Worm (Caenorhabditis elegans) whole organism, L3 larva: ENCODE measurements around the gene srz-25.

Experiments used
- R02D3.7 ChIP-seq: fragments of 150-350 bp; optimal IDR thresholded peaks from 2 replicates; lab custom pipeline; 2014; ENCODE audit warnings: missing biosample characterization, missing genetic modification characterization
- ZK546.5 ChIP-seq: sonication (generic microtip); optimal IDR thresholded peaks from 2 replicates; lab custom pipeline; 2017; ENCODE audit warnings: missing biosample characterization, missing genetic modification characterization
- aly-2 ChIP-seq: fragments of 150-350 bp; optimal IDR thresholded peaks from 2 replicates; lab custom pipeline; 2014; ENCODE audit warnings: missing biosample characterization, missing genetic modification characterization
- ama-1 ChIP-seq: fragments of 150-350 bp; optimal IDR thresholded peaks from 2 replicates; lab custom pipeline; 2018
- ceh-16 ChIP-seq: sonication (generic microtip); optimal IDR thresholded peaks from 2 replicates; lab custom pipeline; 2017; ENCODE audit warnings: missing biosample characterization, missing genetic modification characterization
- ceh-28 ChIP-seq: fragments of 150-350 bp; optimal IDR thresholded peaks from 2 replicates; lab custom pipeline; 2014; ENCODE audit warnings: missing biosample characterization, missing genetic modification reagents, missing genetic modification characterization
- ceh-82 ChIP-seq: fragments of 150-350 bp; optimal IDR thresholded peaks from 2 replicates; lab custom pipeline; 2014; ENCODE audit warnings: missing biosample characterization, missing genetic modification characterization
- ceh-9 ChIP-seq: sonication (generic microtip); optimal IDR thresholded peaks from 2 replicates; lab custom pipeline; 2018; ENCODE audit warnings: missing biosample characterization, missing genetic modification characterization
- daf-12 ChIP-seq: fragments of 150-350 bp; optimal IDR thresholded peaks from 2 replicates; lab custom pipeline; 2014; ENCODE audit warnings: missing biosample characterization, missing genetic modification reagents, missing genetic modification characterization
- egl-27 ChIP-seq: sonication (generic microtip); optimal IDR thresholded peaks from 4 replicates; lab custom pipeline; 2017; ENCODE audit warnings: missing biosample characterization, missing genetic modification reagents, missing genetic modification characterization
- egl-5 ChIP-seq: fragments of 150-350 bp; optimal IDR thresholded peaks from 2 replicates; lab custom pipeline; 2017; ENCODE audit warnings: missing biosample characterization, missing genetic modification reagents, missing genetic modification characterization, inconsistent platforms
- elt-1 ChIP-seq: fragments of 150-350 bp; optimal IDR thresholded peaks from 2 replicates; lab custom pipeline; 2014; ENCODE audit warnings: missing biosample characterization, missing genetic modification characterization
- elt-3 ChIP-seq, 3 experiments: fragments of 150-350 bp in 1 of 3; sonication (generic microtip) in 2 of 3; optimal IDR thresholded peaks; 2 replicates in 2 of 3; 4 replicates in 1 of 3; lab custom pipeline; 2014 to 2017; ENCODE audit warnings: missing biosample characterization in 3 of 3, missing genetic modification characterization in 3 of 3
- fkh-10 ChIP-seq: sonication (generic microtip); optimal IDR thresholded peaks from 2 replicates; lab custom pipeline; 2017; ENCODE audit warnings: missing biosample characterization, missing genetic modification reagents, missing genetic modification characterization
- fkh-2 ChIP-seq: fragments of 150-350 bp; optimal IDR thresholded peaks from 2 replicates; lab custom pipeline; 2014; ENCODE audit warnings: missing biosample characterization, missing genetic modification reagents, missing genetic modification characterization
- hmg-11 ChIP-seq: sonication (generic microtip); optimal IDR thresholded peaks from 2 replicates; lab custom pipeline; 2016; ENCODE audit warnings: missing genetic modification characterization, missing compliant biosample characterization
- jun-1 ChIP-seq: fragments of 150-350 bp; optimal IDR thresholded peaks from 2 replicates; lab custom pipeline; 2014; ENCODE audit warnings: missing biosample characterization, missing genetic modification reagents, missing genetic modification characterization
- lin-15B ChIP-seq: fragments of 150-350 bp; optimal IDR thresholded peaks from 2 replicates; lab custom pipeline; 2014; ENCODE audit warnings: missing biosample characterization, missing genetic modification characterization
- lin-39 ChIP-seq: fragments of 150-350 bp; optimal IDR thresholded peaks from 2 replicates; lab custom pipeline; 2018; ENCODE audit warnings: missing biosample characterization, missing genetic modification reagents, missing genetic modification characterization
- lsy-12 ChIP-seq: sonication (generic microtip); optimal IDR thresholded peaks from 2 replicates; lab custom pipeline; 2016; ENCODE audit warnings: mild to moderate bottlenecking, missing genetic modification characterization, missing compliant biosample characterization
- mml-1 ChIP-seq: fragments of 150-350 bp; sonication (generic microtip); optimal IDR thresholded peaks from 3 replicates; lab custom pipeline; 2014; ENCODE audit warnings: missing biosample characterization, missing genetic modification characterization
- nfya-1 ChIP-seq: sonication (generic microtip); optimal IDR thresholded peaks from 2 replicates; lab custom pipeline; 2017; ENCODE audit warnings: missing genetic modification characterization, mild to moderate bottlenecking, missing compliant biosample characterization, antibody characterized with exemption, moderate library complexity; ENCODE audit not compliant: insufficient read depth
- nhr-11 ChIP-seq: fragments of 150-350 bp; optimal IDR thresholded peaks from 2 replicates; lab custom pipeline; 2014; ENCODE audit warnings: missing biosample characterization, missing genetic modification characterization
- nhr-12 ChIP-seq: fragments of 150-350 bp; optimal IDR thresholded peaks from 2 replicates; lab custom pipeline; 2014; ENCODE audit warnings: missing biosample characterization, missing genetic modification characterization
- nhr-237 ChIP-seq: fragments of 150-350 bp; optimal IDR thresholded peaks from 2 replicates; lab custom pipeline; 2014; ENCODE audit warnings: missing biosample characterization, missing genetic modification characterization
- nhr-25 ChIP-seq: sonication (generic microtip); optimal IDR thresholded peaks from 2 replicates; lab custom pipeline; 2017; ENCODE audit warnings: missing biosample characterization, missing genetic modification characterization
- nhr-28 ChIP-seq: fragments of 150-350 bp; optimal IDR thresholded peaks from 2 replicates; lab custom pipeline; 2014; ENCODE audit warnings: missing biosample characterization, missing genetic modification characterization
- nhr-43 ChIP-seq: sonication (generic microtip); optimal IDR thresholded peaks from 2 replicates; lab custom pipeline; 2016; ENCODE audit warnings: mild to moderate bottlenecking, missing genetic modification characterization, missing compliant biosample characterization; ENCODE audit not compliant: poor library complexity, severe bottlenecking
- nhr-67 ChIP-seq: fragments of 150-350 bp; optimal IDR thresholded peaks from 2 replicates; lab custom pipeline; 2014; ENCODE audit warnings: missing biosample characterization, missing genetic modification characterization
- nhr-76 ChIP-seq: fragments of 150-350 bp; sonication (generic microtip); optimal IDR thresholded peaks from 5 replicates; lab custom pipeline; 2014; ENCODE audit warnings: missing biosample characterization, missing genetic modification characterization
- nhr-77 ChIP-seq: fragments of 150-350 bp; optimal IDR thresholded peaks from 2 replicates; lab custom pipeline; 2014; ENCODE audit warnings: missing biosample characterization, missing genetic modification characterization
- pha-4 ChIP-seq: fragments of 150-350 bp; optimal IDR thresholded peaks from 2 replicates; lab custom pipeline; 2014; ENCODE audit warnings: missing biosample characterization, missing genetic modification reagents, missing genetic modification characterization
- pqm-1 ChIP-seq: fragments of 150-350 bp; optimal IDR thresholded peaks from 2 replicates; lab custom pipeline; 2017; ENCODE audit warnings: missing biosample characterization, missing genetic modification characterization, inconsistent platforms
- sea-2 ChIP-seq: fragments of 150-350 bp; sonication (generic microtip); optimal IDR thresholded peaks from 4 replicates; lab custom pipeline; 2014; ENCODE audit warnings: missing biosample characterization, missing genetic modification reagents, missing genetic modification characterization
- skn-1 ChIP-seq: fragments of 150-350 bp; optimal IDR thresholded peaks from 2 replicates; lab custom pipeline; 2014; ENCODE audit warnings: missing biosample characterization, missing genetic modification characterization
- snpc-4 ChIP-seq: fragments of 150-350 bp; optimal IDR thresholded peaks from 2 replicates; lab custom pipeline; 2014; ENCODE audit warnings: missing biosample characterization, missing genetic modification characterization
- unc-39 ChIP-seq: sonication (generic microtip); optimal IDR thresholded peaks from 4 replicates; lab custom pipeline; 2017; ENCODE audit warnings: missing biosample characterization, missing genetic modification characterization
- zag-1 ChIP-seq: fragments of 150-350 bp; optimal IDR thresholded peaks from 2 replicates; lab custom pipeline; 2014; ENCODE audit warnings: missing biosample characterization, missing genetic modification characterization
- ztf-11 ChIP-seq: fragments of 150-350 bp; optimal IDR thresholded peaks from 2 replicates; lab custom pipeline; 2014; ENCODE audit warnings: missing biosample characterization, missing genetic modification characterization
- ztf-4 ChIP-seq: fragments of 150-350 bp; optimal IDR thresholded peaks from 2 replicates; lab custom pipeline; 2014; ENCODE audit warnings: missing biosample characterization, missing genetic modification characterization

Gene srz-25

DNA sequence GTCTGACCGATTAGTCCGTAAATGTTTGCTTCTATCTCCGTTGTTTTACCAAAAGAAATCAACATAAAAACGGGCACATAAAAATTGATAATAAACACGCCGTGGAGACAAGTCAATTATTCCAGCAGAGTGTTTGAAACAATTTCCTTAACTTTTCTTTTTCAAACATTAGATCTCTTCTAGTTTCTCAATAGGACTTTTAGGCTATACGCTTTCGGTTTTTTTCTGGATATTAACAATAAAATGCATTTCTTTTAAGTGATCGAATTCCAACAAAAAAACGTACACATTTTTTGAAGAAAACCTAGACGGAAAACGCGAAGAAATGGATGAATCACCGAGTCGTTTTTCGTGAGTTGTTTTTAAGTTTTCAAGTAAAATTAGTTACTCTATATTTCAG is 18.6 kb downstream of the srz-25 start, which contains the start of gene fbxa-172:
Gene fbxa-172 (plus strand): TSS at position 301 of the 400 bp plus-strand sequence.
- TF ChIP-seq nhr-77 (tag; lab: Kevin White, UChicago) (no peak), unc-39 (tag; lab: Kevin White, UChicago) (no peak), daf-12 (tag; lab: Kevin White, UChicago) (no peak), nhr-43 (tag; lab: Kevin White, UChicago) (no peak), nhr-28 (no peak), ceh-16 (tag; lab: Kevin White, UChicago) (no peak), hmg-11 (tag; lab: Kevin White, UChicago) (no peak), ama-1 (lab: Kevin White, UChicago) (no peak), ceh-9 (no peak), ztf-11 (tag; lab: Kevin White, UChicago) (no peak)
- TF ChIP-seq, all 47 proteins: peak for 0

DNA sequence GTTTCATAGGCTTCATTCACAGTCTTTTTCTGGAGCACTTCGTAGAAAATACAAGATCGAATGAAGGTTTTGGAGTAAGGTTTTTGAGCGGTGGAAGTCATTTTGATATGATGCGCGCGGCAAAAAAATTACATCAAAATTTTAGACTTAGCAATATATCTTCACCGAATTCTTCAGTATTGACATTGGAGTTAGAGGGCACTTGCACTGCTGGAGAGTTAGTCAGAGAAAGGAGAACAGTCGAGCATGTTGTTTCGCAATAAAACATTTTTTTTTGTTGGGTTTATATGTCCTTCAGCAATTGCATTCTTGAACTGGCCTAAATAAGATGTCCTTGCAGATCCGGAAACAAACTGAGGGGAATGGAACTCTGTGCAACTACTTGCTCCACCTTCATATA is 25.5 kb downstream of the srz-25 start, which contains the start of gene fbxa-171:
Gene fbxa-171 (minus strand): TSS at position 101 of the 400 bp plus-strand sequence.
- TF ChIP-seq snpc-4 (tag; lab: Kevin White, UChicago): no peak
- TF ChIP-seq elt-1 (tag; lab: Kevin White, UChicago): no peak
- TF ChIP-seq nhr-76 (tag; lab: Kevin White, UChicago): no peak
- no peak for TF ChIP-seq egl-5
- TF ChIP-seq nhr-25 (tag; lab: Kevin White, UChicago): no peak
- no peak for TF ChIP-seq lsy-12 (tag; lab: Kevin White, UChicago)
- TF ChIP-seq ZK546.5: no peak
- no peak for TF ChIP-seq nhr-12 (tag; lab: Kevin White, UChicago)
- TF ChIP-seq zag-1 (tag; lab: Kevin White, UChicago): no peak
- TF ChIP-seq pqm-1 (tag; lab: Kevin White, UChicago): no peak
- TF ChIP-seq nhr-67 (tag; lab: Kevin White, UChicago): no peak
- no peak for TF ChIP-seq nhr-43 (tag; lab: Kevin White, UChicago)
- TF ChIP-seq, all 47 proteins: peak for 0

DNA sequence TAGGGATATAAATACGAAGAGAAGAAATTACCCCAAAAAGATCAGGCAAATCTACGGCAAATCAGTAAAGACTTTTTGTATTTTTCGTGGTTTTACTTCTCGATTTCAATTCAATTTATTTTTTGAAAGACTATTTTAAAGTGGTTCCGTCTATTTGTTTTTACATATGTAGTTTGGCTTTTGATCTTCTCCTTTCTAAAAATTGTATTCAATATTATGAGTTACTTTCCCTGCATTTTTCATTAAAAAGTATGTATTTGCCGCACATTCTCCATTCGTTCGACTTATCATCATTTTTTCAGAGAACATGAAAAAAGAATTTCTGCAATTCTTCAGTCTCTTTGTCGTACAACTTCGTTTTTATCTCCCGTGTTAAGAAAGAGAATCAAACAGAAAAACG is 26.5 kb downstream of the srz-25 start, which contains the start of gene C38D9.2:
Gene C38D9.2 (plus strand): TSS at position 301 of the 400 bp plus-strand sequence.
- TF ChIP-seq ztf-4 (tag; lab: Kevin White, UChicago): no peak
- no peak for TF ChIP-seq hmg-11 (tag; lab: Kevin White, UChicago)
- TF ChIP-seq elt-1 (tag; lab: Kevin White, UChicago): no peak
- no peak for TF ChIP-seq nhr-11 (tag; lab: Kevin White, UChicago)
- TF ChIP-seq nhr-25 (tag; lab: Kevin White, UChicago): no peak
- TF ChIP-seq fkh-2 (tag; lab: Kevin White, UChicago): no peak
- TF ChIP-seq sea-2 (GFP tag; lab: Kevin White, UChicago): no peak
- no peak for TF ChIP-seq ceh-82 (tag; lab: Kevin White, UChicago)
- TF ChIP-seq fkh-10 (GFP tag; lab: Kevin White, UChicago): no peak
- no peak for TF ChIP-seq unc-39 (tag; lab: Kevin White, UChicago)
- TF ChIP-seq nhr-237 (tag; lab: Kevin White, UChicago): no peak
- TF ChIP-seq ztf-11 (tag; lab: Kevin White, UChicago): no peak
- no peak for TF ChIP-seq mml-1 (tag; lab: Kevin White, UChicago)
- TF ChIP-seq ZK546.5: no peak
- no peak for TF ChIP-seq jun-1 (tag; lab: Kevin White, UChicago)
- no peak for TF ChIP-seq lin-39
- TF ChIP-seq nhr-77 (tag; lab: Kevin White, UChicago): no peak
- TF ChIP-seq nhr-43 (tag; lab: Kevin White, UChicago): no peak
- no peak for TF ChIP-seq pha-4 (tag; lab: Kevin White, UChicago)

DNA sequence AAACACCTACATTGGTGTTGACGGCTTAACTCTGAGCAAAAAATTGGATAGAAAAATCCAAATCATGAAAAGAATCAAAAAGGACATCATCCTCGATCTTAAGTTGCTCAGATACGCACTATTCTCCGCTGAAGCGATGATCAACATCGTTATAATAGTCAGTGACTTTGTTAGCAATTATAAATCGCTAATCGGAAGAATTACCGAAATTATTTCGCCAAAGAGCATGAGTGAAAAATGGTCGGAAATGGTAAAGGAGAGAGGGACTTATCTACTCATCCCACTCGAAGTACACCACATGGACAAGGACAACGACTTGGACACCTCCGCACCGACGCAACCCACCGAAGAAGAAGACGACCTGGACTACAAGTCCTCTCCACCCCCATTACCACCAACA is 39.6 kb downstream of the srz-25 start:
- TF ChIP-seq daf-12 (tag; lab: Kevin White, UChicago) (no peak), unc-39 (tag; lab: Kevin White, UChicago) (no peak), ceh-28 (tag; lab: Kevin White, UChicago) (no peak), elt-3 (tag; optimal IDR thresholded peaks at IDR 0.05; lab: Kevin White, UChicago) (no peak), R02D3.7 (tag; lab: Kevin White, UChicago) (no peak), ztf-4 (tag; lab: Kevin White, UChicago) (no peak), lsy-12 (tag; lab: Kevin White, UChicago) (no peak), ceh-16 (tag; lab: Kevin White, UChicago) (no peak), nhr-25 (tag; lab: Kevin White, UChicago) (no peak), nhr-43 (tag; lab: Kevin White, UChicago) (no peak), aly-2 (tag; lab: Kevin White, UChicago) (no peak), skn-1 (tag; lab: Kevin White, UChicago) (no peak), nfya-1 (no peak), lin-39 (no peak), hmg-11 (tag; lab: Kevin White, UChicago) (no peak), egl-27 (tag; lab: Kevin White, UChicago) (no peak), lin-15B (tag; lab: Kevin White, UChicago) (no peak)
